2 worm cellular contexts compared by ENCODE assay signal in genomic region chrIV:11337021-11337420, ce11.
TF ChIP-seq lines count a peak whose summit lies in the region.

Gene F54E12.2, minus strand, starts transcription at chrIV:11337184.

TF ChIP-seq in whole organism, L4 larva, 104 proteins besides CTCF, POLR2A, EP300 and RAD21:
- TF ChIP-seq lin-38 (GFP tag; IDR thresholded peaks at IDR 0.05; lab: Robert Waterston, UW) = peak; percentile 67
- no peak for TF ChIP-seq egl-43 (GFP tag; IDR thresholded peaks at IDR 0.05; lab: Robert Waterston, UW)
- TF ChIP-seq Y48G9A.11 (GFP tag; IDR thresholded peaks at IDR 0.05; lab: Robert Waterston, UW) = peak; percentile 68; the same call in 1 of the 2 replicates
- peak; percentile 85 for TF ChIP-seq unc-130 (GFP tag; optimal IDR thresholded peaks at IDR 0.05; lab: Kevin White, UChicago)

TF ChIP-seq in whole organism, young adult, 124 proteins besides CTCF, POLR2A, EP300 and RAD21 (continues in another document):
- 0 out of 2 replicates have a peak, but pooled peaks have one; percentile 48 for TF ChIP-seq aptf-2 (GFP tag; conservative IDR thresholded peaks at IDR 0.05; lab: Robert Waterston, UW)
- TF ChIP-seq B0019.2 (GFP tag; conservative IDR thresholded peaks at IDR 0.05; lab: Robert Waterston, UW) = peak; percentile 88
- no peak for TF ChIP-seq mel-28 (tag; optimal IDR thresholded peaks at IDR 0.05; lab: Kevin White, UChicago; ENCODE audit: borderline replicate concordance)
- TF ChIP-seq cebp-1 (GFP tag; IDR thresholded peaks at IDR 0.05; lab: Robert Waterston, UW) = no peak
- TF ChIP-seq cebp-1 (tag; optimal IDR thresholded peaks at IDR 0.05; lab: Kevin White, UChicago) = no peak
- peak; percentile 45; the same call in 1 of the 2 replicates for TF ChIP-seq Y53F4B.3 (GFP tag; IDR thresholded peaks at IDR 0.05; lab: Robert Waterston, UW)
- TF ChIP-seq D2030.7 (GFP tag; IDR thresholded peaks at IDR 0.05; lab: Robert Waterston, UW) = peak; percentile 98
- TF ChIP-seq F39B2.1 (GFP tag; IDR thresholded peaks at IDR 0.05; lab: Robert Waterston, UW) = peak; percentile 88; the same call in 1 of the 2 replicates
- peak; percentile 90 for TF ChIP-seq unc-130 (GFP tag; optimal IDR thresholded peaks at IDR 0.05; lab: Kevin White, UChicago)
- TF ChIP-seq T07F8.4 (tag; optimal IDR thresholded peaks at IDR 0.05; lab: Kevin White, UChicago) = no peak
- no peak for TF ChIP-seq hlh-12 (tag; optimal IDR thresholded peaks at IDR 0.05; lab: Kevin White, UChicago)
- no peak for TF ChIP-seq him-1 (tag; optimal IDR thresholded peaks at IDR 0.05; lab: Kevin White, UChicago)
- no peak for TF ChIP-seq B0261.1 (tag; optimal IDR thresholded peaks at IDR 0.05; lab: Kevin White, UChicago)
- TF ChIP-seq hmg-1.2 (GFP tag; IDR thresholded peaks at IDR 0.05; lab: Robert Waterston, UW) = peak; percentile 66
- TF ChIP-seq ccch-3 (GFP tag; optimal IDR thresholded peaks at IDR 0.05; lab: Kevin White, UChicago) = no peak
- TF ChIP-seq ztf-6 (GFP tag; IDR thresholded peaks at IDR 0.05; lab: Robert Waterston, UW) = no peak
- peak; percentile 95 for TF ChIP-seq xnd-1 (tag; optimal IDR thresholded peaks at IDR 0.05; lab: Kevin White, UChicago)
- TF ChIP-seq madf-8 (GFP tag; conservative IDR thresholded peaks at IDR 0.05; lab: Robert Waterston, UW) = peak; percentile 96
- peak; percentile 90 for TF ChIP-seq Y79H2A.3 (GFP tag; conservative IDR thresholded peaks at IDR 0.05; lab: Robert Waterston, UW)
- no peak for TF ChIP-seq ceh-40 (GFP tag; IDR thresholded peaks at IDR 0.05; lab: Robert Waterston, UW)
- TF ChIP-seq chd-7 (tag; optimal IDR thresholded peaks at IDR 0.05; lab: Kevin White, UChicago) = no peak
- TF ChIP-seq Y67H2A.10 (GFP tag; conservative IDR thresholded peaks at IDR 0.05; lab: Robert Waterston, UW) = peak; percentile 35; the same call in 1 of the 2 replicates
- TF ChIP-seq F49E8.2 (tag; optimal IDR thresholded peaks at IDR 0.05; lab: Kevin White, UChicago; ENCODE audit: insufficient read depth) = peak; percentile 65
- TF ChIP-seq madf-3 (GFP tag; IDR thresholded peaks at IDR 0.05; lab: Robert Waterston, UW) = peak; percentile 91
- no peak for TF ChIP-seq mes-4 (tag; optimal IDR thresholded peaks at IDR 0.05; lab: Kevin White, UChicago)
- no peak for TF ChIP-seq fkh-3 (tag; optimal IDR thresholded peaks at IDR 0.05; lab: Kevin White, UChicago)
- no peak for TF ChIP-seq rpc-1 (optimal IDR thresholded peaks at IDR 0.05; lab: Kevin White, UChicago)
- TF ChIP-seq rpc-1 (tag; optimal IDR thresholded peaks at IDR 0.05; lab: Kevin White, UChicago) = no peak
- TF ChIP-seq ama-1 (optimal IDR thresholded peaks at IDR 0.05; lab: Kevin White, UChicago) = no peak
- no peak for TF ChIP-seq ama-1 (GFP tag; optimal IDR thresholded peaks at IDR 0.05; lab: Kevin White, UChicago)
- peak; percentile 98 for TF ChIP-seq ceh-91 (GFP tag; IDR thresholded peaks at IDR 0.05; lab: Robert Waterston, UW)
- TF ChIP-seq attf-3 (GFP tag; conservative IDR thresholded peaks at IDR 0.05; lab: Robert Waterston, UW) = 0 out of 2 replicates have a peak, but pooled peaks have one; percentile 46
- no peak for TF ChIP-seq nhr-27 (tag; optimal IDR thresholded peaks at IDR 0.05; lab: Kevin White, UChicago)
- no peak for TF ChIP-seq nhr-90 (tag; optimal IDR thresholded peaks at IDR 0.05; lab: Kevin White, UChicago)
- peak; percentile 78 for TF ChIP-seq pbrm-1 (GFP tag; IDR thresholded peaks at IDR 0.05; lab: Robert Waterston, UW)
- TF ChIP-seq ceh-100 (GFP tag; IDR thresholded peaks at IDR 0.05; lab: Robert Waterston, UW) = peak; percentile 45; the same call in 1 of the 2 replicates
- TF ChIP-seq madf-6 (GFP tag; IDR thresholded peaks at IDR 0.05; lab: Robert Waterston, UW) = peak; percentile 99
- TF ChIP-seq lin-35 (GFP tag; optimal IDR thresholded peaks at IDR 0.05; lab: Kevin White, UChicago) = peak in 1 of 3 experiments; percentile 75
- TF ChIP-seq bed-2 (GFP tag; IDR thresholded peaks at IDR 0.05; lab: Robert Waterston, UW) = no peak
- no peak for TF ChIP-seq F22D6.2 (tag; optimal IDR thresholded peaks at IDR 0.05; lab: Kevin White, UChicago)
- no peak for TF ChIP-seq ceh-79 (tag; optimal IDR thresholded peaks at IDR 0.05; lab: Kevin White, UChicago)
- TF ChIP-seq nfyb-1 (GFP tag; IDR thresholded peaks at IDR 0.05; lab: Robert Waterston, UW) = no peak
- no peak for TF ChIP-seq nfya-1 (tag; optimal IDR thresholded peaks at IDR 0.05; lab: Kevin White, UChicago; ENCODE audit: borderline replicate concordance, insufficient read depth)
- peak; percentile 30; the same call in 1 of the 2 replicates for TF ChIP-seq ekl-4 (GFP tag; IDR thresholded peaks at IDR 0.05; lab: Robert Waterston, UW)
- no peak for TF ChIP-seq ceh-58 (GFP tag; IDR thresholded peaks at IDR 0.05; lab: Robert Waterston, UW)
- peak; percentile 68 for TF ChIP-seq tbp1 (GFP tag; optimal IDR thresholded peaks at IDR 0.05; lab: Kevin White, UChicago)
- peak; percentile 94 for TF ChIP-seq dpl-1 (GFP tag; optimal IDR thresholded peaks at IDR 0.05; lab: Kevin White, UChicago)
- TF ChIP-seq nhr-179 (tag; optimal IDR thresholded peaks at IDR 0.05; lab: Kevin White, UChicago) = no peak
- TF ChIP-seq sea-2 (GFP tag; IDR thresholded peaks at IDR 0.05; lab: Robert Waterston, UW) = no peak
- TF ChIP-seq lag-1 (GFP tag; IDR thresholded peaks at IDR 0.05; lab: Robert Waterston, UW) = no peak
- peak; percentile 7 for TF ChIP-seq F23B12.7 (tag; optimal IDR thresholded peaks at IDR 0.05; lab: Kevin White, UChicago; ENCODE audit: insufficient read depth)
- TF ChIP-seq efl-1 (GFP tag; optimal IDR thresholded peaks at IDR 0.05; lab: Kevin White, UChicago) = peak; percentile 98
- TF ChIP-seq die-1 (tag; optimal IDR thresholded peaks at IDR 0.05; lab: Kevin White, UChicago) = no peak
- TF ChIP-seq nhr-120 (GFP tag; IDR thresholded peaks at IDR 0.05; lab: Robert Waterston, UW) = no peak
- no peak for TF ChIP-seq hmg-20 (GFP tag; IDR thresholded peaks at IDR 0.05; lab: Robert Waterston, UW)
- no peak for TF ChIP-seq lsy-27 (tag; optimal IDR thresholded peaks at IDR 0.05; lab: Kevin White, UChicago; ENCODE audit: borderline replicate concordance, insufficient read depth)
- TF ChIP-seq T26A5.8 (tag; optimal IDR thresholded peaks at IDR 0.05; lab: Kevin White, UChicago) = no peak
- TF ChIP-seq Y53G8AR.9 (GFP tag; conservative IDR thresholded peaks at IDR 0.05; lab: Robert Waterston, UW) = peak; percentile 86
- TF ChIP-seq bed-1 (GFP tag; IDR thresholded peaks at IDR 0.05; lab: Robert Waterston, UW) = no peak
- TF ChIP-seq hlh-26 (GFP tag; conservative IDR thresholded peaks at IDR 0.05; lab: Robert Waterston, UW) = no peak
- TF ChIP-seq hsf-1 (GFP tag; IDR thresholded peaks at IDR 0.05; lab: Robert Waterston, UW) = peak; percentile 91
- TF ChIP-seq Y95B8A.8 (GFP tag; IDR thresholded peaks at IDR 0.05; lab: Robert Waterston, UW) = peak; percentile 95
- peak; percentile 83; the same call in 1 of the 2 replicates for TF ChIP-seq ztf-25 (GFP tag; IDR thresholded peaks at IDR 0.05; lab: Robert Waterston, UW)
- TF ChIP-seq snpc-1.1 (tag; optimal IDR thresholded peaks at IDR 0.05; lab: Kevin White, UChicago; ENCODE audit: insufficient read depth) = peak; percentile 56
- TF ChIP-seq K12H6.12 (tag; optimal IDR thresholded peaks at IDR 0.05; lab: Kevin White, UChicago) = no peak
- no peak for TF ChIP-seq egl-44 (GFP tag; IDR thresholded peaks at IDR 0.05; lab: Robert Waterston, UW)
- no peak for TF ChIP-seq dpff-1 (tag; optimal IDR thresholded peaks at IDR 0.05; lab: Kevin White, UChicago)
- no peak for TF ChIP-seq zim-3 (tag; optimal IDR thresholded peaks at IDR 0.05; lab: Kevin White, UChicago)
- TF ChIP-seq F10E7.11 (tag; optimal IDR thresholded peaks at IDR 0.05; lab: Kevin White, UChicago) = no peak
- no peak for TF ChIP-seq ets-4 (GFP tag; optimal IDR thresholded peaks at IDR 0.05; lab: Kevin White, UChicago)
- TF ChIP-seq madf-10 (tag; optimal IDR thresholded peaks at IDR 0.05; lab: Kevin White, UChicago) = no peak
- no peak for TF ChIP-seq zfh-2 (GFP tag; conservative IDR thresholded peaks at IDR 0.05; lab: Robert Waterston, UW)
- no peak for TF ChIP-seq ZK185.1 (tag; optimal IDR thresholded peaks at IDR 0.05; lab: Kevin White, UChicago; ENCODE audit: poor library complexity, severe bottlenecking)
- TF ChIP-seq sptf-2 (GFP tag; optimal IDR thresholded peaks at IDR 0.05; lab: Kevin White, UChicago) = no peak
- peak; percentile 99 for TF ChIP-seq F33H1.4 (GFP tag; IDR thresholded peaks at IDR 0.05; lab: Robert Waterston, UW)
- peak; percentile 65; the same call in 1 of the 2 replicates for TF ChIP-seq C17E4.6 (GFP tag; IDR thresholded peaks at IDR 0.05; lab: Robert Waterston, UW)
- TF ChIP-seq akir-1 (GFP tag; optimal IDR thresholded peaks at IDR 0.05; lab: Kevin White, UChicago) = no peak
- TF ChIP-seq let-607 (tag; optimal IDR thresholded peaks at IDR 0.05; lab: Kevin White, UChicago) = no peak
- no peak for TF ChIP-seq somi-1 (GFP tag; optimal IDR thresholded peaks at IDR 0.05; lab: Kevin White, UChicago)
- TF ChIP-seq lir-1 (GFP tag; conservative IDR thresholded peaks at IDR 0.05; lab: Robert Waterston, UW) = no peak; the same call in 1 of the 2 replicates
- TF ChIP-seq attf-6 (GFP tag; IDR thresholded peaks at IDR 0.05; lab: Robert Waterston, UW) = peak; percentile 68
- no peak for TF ChIP-seq tbx-9 (tag; optimal IDR thresholded peaks at IDR 0.05; lab: Kevin White, UChicago; ENCODE audit: borderline replicate concordance)
- peak; percentile 89 for TF ChIP-seq dox-1 (GFP tag; IDR thresholded peaks at IDR 0.05; lab: Robert Waterston, UW)
- TF ChIP-seq snpc-4 (GFP tag; optimal IDR thresholded peaks at IDR 0.05; lab: Kevin White, UChicago) = no peak
- TF ChIP-seq snpc-4 (tag; optimal IDR thresholded peaks at IDR 0.05; lab: Kevin White, UChicago) = peak in 2 of 4 experiments; percentile 18 to 31
- TF ChIP-seq lin-26 (GFP tag; IDR thresholded peaks at IDR 0.05; lab: Robert Waterston, UW) = peak; percentile 67
- TF ChIP-seq ztf-28 (GFP tag; IDR thresholded peaks at IDR 0.05; lab: Robert Waterston, UW) = peak; percentile 82; the same call in 1 of the 2 replicates

Comparison
In these comparisons a context has a peak if more than half of its experiments do, and no peak if none do; other contexts are left out.
1. Of the 7 proteins assayed by ChIP-seq in both whole organism, young adult and whole organism, L4 larva: peak only in whole organism, young adult: F49E8.2 and dpl-1; only in whole organism, L4 larva: none; in both: unc-130; in neither: 3; mixed calls (peak in some experiments, not most) for 1.